Fruit fly (Drosophila melanogaster) whole organism, prepupa: ENCODE results near the gene Pyroxd1.

Experiments
- CG31627 ChIP-seq: fragments of 200-800 bp; sonication (Bioruptor generic); optimal IDR thresholded peaks from 3 replicates; lab custom pipeline; 2016; ENCODE audit warnings: missing biosample characterization, missing genetic modification characterization
- CG34406 ChIP-seq: fragments of 200-800 bp; sonication (Bioruptor generic); optimal IDR thresholded peaks from 3 replicates; lab custom pipeline; 2016; ENCODE audit warnings: missing biosample characterization, missing genetic modification characterization
- CG4318 ChIP-seq: fragments of 200-800 bp; sonication (Bioruptor generic); optimal IDR thresholded peaks from 3 replicates; lab custom pipeline; 2017; ENCODE audit warnings: missing biosample characterization, mild to moderate bottlenecking, missing genetic modification characterization
- CG6163 ChIP-seq: fragments of 200-800 bp; sonication (Bioruptor generic); IDR thresholded peaks from 3 replicates; pipeline ENCODE4 v1.3.6; 2022; ENCODE audit warnings: missing biosample characterization, missing genetic modification characterization
- CG6276 ChIP-seq: fragments of 200-800 bp; sonication (Bioruptor generic); optimal IDR thresholded peaks from 2 replicates; lab custom pipeline; 2017; ENCODE audit warnings: missing biosample characterization, mild to moderate bottlenecking, missing genetic modification characterization
- CG6792 ChIP-seq: fragments of 200-800 bp; sonication (Bioruptor generic); optimal IDR thresholded peaks from 3 replicates; lab custom pipeline; 2016; ENCODE audit warnings: missing biosample characterization, missing genetic modification characterization
- Eip75B ChIP-seq: fragments of 200-800 bp; sonication (Bioruptor generic); optimal IDR thresholded peaks from 3 replicates; lab custom pipeline; 2016; ENCODE audit warnings: missing biosample characterization, missing genetic modification characterization
- Ets96B ChIP-seq: fragments of 200-800 bp; optimal IDR thresholded peaks from 2 replicates; lab custom pipeline; 2019; ENCODE audit warnings: missing biosample characterization, mild to moderate bottlenecking, missing genetic modification characterization, moderate library complexity
- Hr39 ChIP-seq: fragments of 200-800 bp; sonication (Bioruptor generic); optimal IDR thresholded peaks from 2 replicates; lab custom pipeline; 2016; ENCODE audit warnings: missing biosample characterization, missing genetic modification characterization
- Hr4 ChIP-seq: fragments of 200-800 bp; sonication (Bioruptor generic); optimal IDR thresholded peaks from 3 replicates; lab custom pipeline; 2016; ENCODE audit warnings: missing biosample characterization, missing genetic modification characterization
- Smox ChIP-seq: fragments of 200-800 bp; sonication (Bioruptor generic); optimal IDR thresholded peaks from 3 replicates; lab custom pipeline; 2016; ENCODE audit warnings: missing biosample characterization, missing genetic modification characterization
- Sox14 ChIP-seq: fragments of 200-800 bp; sonication (Bioruptor generic); optimal IDR thresholded peaks from 3 replicates; lab custom pipeline; 2016; ENCODE audit warnings: missing biosample characterization, missing genetic modification characterization
- achi ChIP-seq: fragments of 200-800 bp; sonication (Bioruptor generic); optimal IDR thresholded peaks from 3 replicates; lab custom pipeline; 2016; ENCODE audit warnings: missing biosample characterization, missing genetic modification characterization
- cyc ChIP-seq: fragments of 200-800 bp; sonication (Bioruptor generic); optimal IDR thresholded peaks from 3 replicates; lab custom pipeline; 2016; ENCODE audit warnings: missing biosample characterization, missing genetic modification characterization
- ss ChIP-seq, 2 experiments: fragments of 200-800 bp; sonication (Bioruptor generic); optimal IDR thresholded peaks; 2 replicates in 1 of 2; 3 replicates in 1 of 2; lab custom pipeline; 2017 to 2018; ENCODE audit warnings: mild to moderate bottlenecking in 2 of 2, missing biosample characterization in 2 of 2, missing genetic modification characterization in 2 of 2, moderate library complexity in 1 of 2

Gene Pyroxd1

DNA sequence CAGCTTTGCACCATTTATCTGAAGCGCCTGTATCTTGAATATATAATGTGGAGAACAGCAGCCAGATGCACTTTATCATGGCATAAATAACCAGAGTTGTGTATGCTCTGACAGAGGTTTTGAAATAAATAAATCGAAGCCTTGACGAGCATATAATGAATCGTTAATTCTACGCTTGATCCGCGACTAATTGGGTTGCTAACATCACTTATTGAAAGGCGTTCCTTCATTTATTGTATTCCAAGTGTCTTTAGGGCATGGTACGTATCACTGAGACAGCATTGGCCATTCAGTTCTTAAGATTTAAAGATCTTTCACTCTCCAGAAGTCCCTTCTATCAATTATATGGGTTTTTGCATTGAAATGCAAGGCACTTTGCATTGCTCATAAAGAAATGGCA, 43.6 kb downstream of the Pyroxd1 start, which contains the start of gene CG10651:
Gene CG10651, minus strand, starts transcription at position 101 of the 400 bp plus-strand sequence.
- TF ChIP-seq CG6792 (GFP tag; lab: Kevin White, UChicago) (no peak), CG6276 (GFP tag; lab: Kevin White, UChicago) (no peak), Ets96B (no peak), Smox (GFP tag; lab: Kevin White, UChicago) (no peak), CG34406 (no peak), CG31627 (GFP tag; lab: Kevin White, UChicago) (no peak), achi (no peak), Hr39 (no peak), cyc (GFP tag; lab: Kevin White, UChicago) (no peak), CG6163 (GFP tag; lab: Robert Waterston, UW) (no peak), Eip75B (GFP tag; lab: Kevin White, UChicago) (no peak), ss (GFP tag; optimal IDR thresholded peaks at IDR 0.05; lab: Kevin White, UChicago) (no peak), CG4318 (no peak), Sox14 (no peak), Hr4 (GFP tag; lab: Kevin White, UChicago) (no peak)
- TF ChIP-seq, all 60 proteins: peak for 0
